Fruit fly (Drosophila melanogaster) S2 (cell line): ENCODE measurements around the gene CalpC.

Experiments
- CG8478 ChIP-seq: fragments of >200 bp; optimal IDR thresholded peaks from 2 replicates; lab custom pipeline; 2018
- CTCF ChIP-seq, 2 experiments: fragments of >200 bp; optimal IDR thresholded peaks; 2 replicates each; lab custom pipeline; 2018

DNA sequence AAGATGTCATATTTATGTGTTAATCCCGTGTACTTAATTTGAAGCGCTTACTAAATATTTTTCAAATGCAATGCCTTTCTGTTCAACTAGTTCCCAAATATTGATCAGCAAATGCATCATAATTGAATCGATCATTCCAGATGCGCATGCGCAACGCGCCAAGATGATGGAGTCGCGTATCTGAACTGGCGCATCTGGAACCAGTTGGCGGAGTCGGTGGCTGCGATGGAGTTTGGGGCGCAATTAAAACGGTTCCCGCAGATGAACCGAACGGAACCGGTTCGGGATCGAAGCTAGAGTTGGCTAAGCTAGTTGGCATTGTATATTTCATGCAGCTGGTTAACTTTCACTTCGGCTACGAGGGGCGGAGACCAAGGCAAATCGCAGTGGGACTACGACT is at the start of gene CalpC:
- TF ChIP-seq CTCF (optimal IDR thresholded peaks at IDR 0.05; lab: Kevin White, UChicago): no peak
- no peak for TF ChIP-seq CG8478
